Worm (Caenorhabditis elegans) whole organism, late embryonic: ENCODE data around the gene str-74.

Experiments
- elt-2 ChIP-seq: sonication (generic microtip); optimal IDR thresholded peaks from 2 replicates; lab custom pipeline; 2016; ENCODE audit warnings: missing genetic modification reagents, missing genetic modification characterization, missing compliant biosample characterization
- ets-4 ChIP-seq: sonication (generic microtip); optimal IDR thresholded peaks from 2 replicates; lab custom pipeline; 2016; ENCODE audit warnings: missing genetic modification characterization, missing compliant biosample characterization
- pat-9 ChIP-seq: fragments of 200-800 bp; sonication (Bioruptor generic); optimal IDR thresholded peaks from 2 replicates; lab custom pipeline; 2018; ENCODE audit warnings: mild to moderate bottlenecking, missing genetic modification characterization, moderate library complexity, missing compliant biosample characterization
- sox-4 ChIP-seq: sonication (generic microtip); optimal IDR thresholded peaks from 2 replicates; lab custom pipeline; 2017; ENCODE audit warnings: mild to moderate bottlenecking, missing genetic modification characterization, inconsistent platforms, missing compliant biosample characterization
- tbx-2 ChIP-seq: sonication (generic microtip); optimal IDR thresholded peaks from 2 replicates; lab custom pipeline; 2016; ENCODE audit warnings: missing genetic modification characterization, missing compliant biosample characterization
- tbx-7 ChIP-seq: sonication (generic microtip); optimal IDR thresholded peaks from 2 replicates; lab custom pipeline; 2016; ENCODE audit warnings: missing genotype, missing genetic modification characterization, missing compliant biosample characterization

DNA sequence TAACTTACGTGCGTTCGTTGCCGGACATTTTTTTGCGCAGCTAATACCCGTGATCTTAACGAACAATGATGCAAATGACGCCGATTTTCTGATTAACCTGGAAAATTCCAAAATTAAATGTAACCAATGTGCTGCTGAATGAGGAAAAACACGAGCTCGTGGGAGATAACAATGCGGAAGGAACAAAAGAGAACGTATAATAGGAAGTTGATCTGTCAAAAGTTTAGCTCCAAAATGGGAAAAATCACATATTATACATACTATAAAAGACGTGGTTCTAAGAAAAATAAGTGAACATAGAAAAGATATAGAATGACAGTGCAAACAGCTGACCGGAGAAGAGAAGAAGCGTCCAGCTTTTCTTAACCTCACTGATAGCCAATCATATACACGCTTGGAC lies 11.9 kb upstream of the str-74 start, which contains the start of gene C14H10.2:
- TF ChIP-seq tbx-7 (no peak), ets-4 (tag; lab: Kevin White, UChicago) (no peak), sox-4 (tag; lab: Kevin White, UChicago) (no peak), elt-2 (tag; lab: Kevin White, UChicago) (no peak), pat-9 (tag; lab: Kevin White, UChicago) (no peak), tbx-2 (tag; lab: Kevin White, UChicago) (no peak)
